Worm (Caenorhabditis elegans): ENCODE measurements around the gene Y59H11AR.4.

Y59H11AR.4 gene

ce11 chrIV:8607468-8607867 is 6.9 kb upstream of the Y59H11AR.4 start:
- TF ChIP-seq lsl-1 (GFP tag; optimal IDR thresholded peaks at IDR 0.05) = peak; percentile 54
- TF ChIP-seq F33H1.4 (GFP tag; IDR thresholded peaks at IDR 0.05) = peak; percentile 73

- TF ChIP-seq snpc-1.3 (tag; optimal IDR thresholded peaks at IDR 0.05; ENCODE audit: insufficient read depth) (no peak), madf-8 (GFP tag; conservative IDR thresholded peaks at IDR 0.05) (no peak), die-1 (tag; optimal IDR thresholded peaks at IDR 0.05) (no peak), ccch-3 (GFP tag; optimal IDR thresholded peaks at IDR 0.05) (no peak), ztf-6 (GFP tag; IDR thresholded peaks at IDR 0.05) (no peak), pha-4 (tag; optimal IDR thresholded peaks at IDR 0.05) (no peak), unc-130 (GFP tag; optimal IDR thresholded peaks at IDR 0.05) (no peak), sea-2 (GFP tag; IDR thresholded peaks at IDR 0.05) (no peak), tlf-1 (GFP tag; optimal IDR thresholded peaks at IDR 0.05) (no peak)
Observed at ce11 chrIV:8605217-8605616, 4.7 kb upstream of the Y59H11AR.4 start.

ce11 chrIV:8602877-8603276 is 2.3 kb upstream of the Y59H11AR.4 start, which contains the start of gene Y59H11AR.10:
Y59H11AR.10 (plus strand) TSS chrIV:8603177.
- TF ChIP-seq F23B12.7 (tag; optimal IDR thresholded peaks at IDR 0.05; ENCODE audit: insufficient read depth) (no peak), B0019.2 (GFP tag; conservative IDR thresholded peaks at IDR 0.05) (no peak), let-607 (tag; optimal IDR thresholded peaks at IDR 0.05) (no peak), mxl-1 (tag; optimal IDR thresholded peaks at IDR 0.05) (no peak), Y79H2A.3 (GFP tag; conservative IDR thresholded peaks at IDR 0.05) (no peak), hmg-20 (GFP tag; IDR thresholded peaks at IDR 0.05) (no peak), egl-44 (GFP tag; IDR thresholded peaks at IDR 0.05) (no peak), dox-1 (GFP tag; IDR thresholded peaks at IDR 0.05) (no peak), ztf-28 (GFP tag; IDR thresholded peaks at IDR 0.05) (no peak), F22D6.2 (tag; optimal IDR thresholded peaks at IDR 0.05) (no peak), ccch-3 (GFP tag; optimal IDR thresholded peaks at IDR 0.05) (no peak), Y53F4B.3 (GFP tag; IDR thresholded peaks at IDR 0.05) (no peak), egl-18 (GFP tag; IDR thresholded peaks at IDR 0.05) (no peak), him-1 (tag; optimal IDR thresholded peaks at IDR 0.05) (no peak), ztf-25 (GFP tag; IDR thresholded peaks at IDR 0.05) (no peak), chd-7 (tag; optimal IDR thresholded peaks at IDR 0.05) (no peak), mes-4 (tag; optimal IDR thresholded peaks at IDR 0.05) (no peak)

ce11 chrIV:8597504-8597903 is 3.1 kb downstream of the Y59H11AR.4 start:
- no peak for TF ChIP-seq akir-1 (GFP tag; optimal IDR thresholded peaks at IDR 0.05)
- TF ChIP-seq attf-6 (GFP tag; IDR thresholded peaks at IDR 0.05) = no peak
- no peak for TF ChIP-seq snpc-1.1 (tag; optimal IDR thresholded peaks at IDR 0.05; ENCODE audit: insufficient read depth)
- TF ChIP-seq Y53F4B.3 (GFP tag; IDR thresholded peaks at IDR 0.05) = no peak
- no peak for TF ChIP-seq madf-6 (GFP tag; IDR thresholded peaks at IDR 0.05)
- no peak for TF ChIP-seq bed-1 (GFP tag; IDR thresholded peaks at IDR 0.05)
- TF ChIP-seq mel-28 (tag; optimal IDR thresholded peaks at IDR 0.05; ENCODE audit: borderline replicate concordance) = no peak
- TF ChIP-seq B0019.2 (GFP tag; conservative IDR thresholded peaks at IDR 0.05) = no peak
- TF ChIP-seq C17E4.6 (GFP tag; IDR thresholded peaks at IDR 0.05) = no peak
- no peak for TF ChIP-seq fkh-3 (tag; optimal IDR thresholded peaks at IDR 0.05)
- TF ChIP-seq atf-7 (tag; optimal IDR thresholded peaks at IDR 0.05) = no peak
- no peak for TF ChIP-seq egl-44 (GFP tag; IDR thresholded peaks at IDR 0.05)
- TF ChIP-seq snpc-3.4 (tag; optimal IDR thresholded peaks at IDR 0.05) = no peak
- TF ChIP-seq K11D2.4 (GFP tag; IDR thresholded peaks at IDR 0.05) = no peak
- no peak for TF ChIP-seq ztf-6 (GFP tag; IDR thresholded peaks at IDR 0.05)

All from whole organism, young adult.